ENCODE assay signal across 3 worm cellular contexts in genomic region chrIV:12870315-12870714, ce11.
TF ChIP-seq lines count a peak whose summit lies in the region.

No protein-coding gene starts in this region.

TF ChIP-seq in whole organism, L3 larva, 47 proteins besides CTCF, POLR2A, EP300 and RAD21:
- no peak for TF ChIP-seq tbx-2 (tag; optimal IDR thresholded peaks at IDR 0.05; lab: Kevin White, UChicago)
- no peak for TF ChIP-seq nhr-25 (tag; optimal IDR thresholded peaks at IDR 0.05; lab: Kevin White, UChicago)
- TF ChIP-seq unc-62 (GFP tag; optimal IDR thresholded peaks at IDR 0.05; lab: Kevin White, UChicago) = no peak
- peak; percentile 10 for TF ChIP-seq elt-2 (tag; optimal IDR thresholded peaks at IDR 0.05; lab: Kevin White, UChicago)
- TF ChIP-seq ama-1 (optimal IDR thresholded peaks at IDR 0.05; lab: Kevin White, UChicago) = no peak
- TF ChIP-seq eor-1 (tag; optimal IDR thresholded peaks at IDR 0.05; lab: Kevin White, UChicago) = no peak

TF ChIP-seq in whole organism, L4 larva, 104 proteins besides CTCF, POLR2A, EP300 and RAD21:
- TF ChIP-seq cey-2 (tag; optimal IDR thresholded peaks at IDR 0.05; lab: Kevin White, UChicago; ENCODE audit: borderline replicate concordance, insufficient read depth) (no peak), attf-4 (tag; optimal IDR thresholded peaks at IDR 0.05; lab: Kevin White, UChicago) (no peak), php-3 (GFP tag; IDR thresholded peaks at IDR 0.05; lab: Robert Waterston, UW) (peak; percentile 70), hlh-11 (tag; optimal IDR thresholded peaks at IDR 0.05; lab: Kevin White, UChicago) (no peak), dmd-8 (GFP tag; IDR thresholded peaks at IDR 0.05; lab: Robert Waterston, UW) (no peak), nhr-28 (tag; optimal IDR thresholded peaks at IDR 0.05; lab: Kevin White, UChicago) (peak; percentile 8), dmd-9 (GFP tag; IDR thresholded peaks at IDR 0.05; lab: Robert Waterston, UW) (no peak), dmd-6 (GFP tag; IDR thresholded peaks at IDR 0.05; lab: Robert Waterston, UW) (peak; percentile 21; the same call in 1 of the 2 replicates), Y105C5A.15 (GFP tag; IDR thresholded peaks at IDR 0.05; lab: Robert Waterston, UW) (no peak)

TF ChIP-seq in whole organism, mixed stage, embryonic, 35 proteins besides CTCF, POLR2A, EP300 and RAD21:
- peak; percentile 84 for TF ChIP-seq zip-8 (tag; optimal IDR thresholded peaks at IDR 0.05; lab: Kevin White, UChicago)
- no peak for TF ChIP-seq nhr-28 (tag; optimal IDR thresholded peaks at IDR 0.05; lab: Kevin White, UChicago)
TF ChIP-seq in whole organism, mixed stage, embryonic: peak in this region for 1.

Comparison
In these comparisons a context has a peak if more than half of its experiments do, and no peak if none do; other contexts are left out.
1. Of the 28 proteins assayed by ChIP-seq in both whole organism, L4 larva and whole organism, L3 larva: peak only in whole organism, L4 larva: nhr-28; only in whole organism, L3 larva: none; in both: none; in neither: 27.